Fruit fly (Drosophila melanogaster): ENCODE results near the gene CG14322.

CG14322 gene

DNA sequence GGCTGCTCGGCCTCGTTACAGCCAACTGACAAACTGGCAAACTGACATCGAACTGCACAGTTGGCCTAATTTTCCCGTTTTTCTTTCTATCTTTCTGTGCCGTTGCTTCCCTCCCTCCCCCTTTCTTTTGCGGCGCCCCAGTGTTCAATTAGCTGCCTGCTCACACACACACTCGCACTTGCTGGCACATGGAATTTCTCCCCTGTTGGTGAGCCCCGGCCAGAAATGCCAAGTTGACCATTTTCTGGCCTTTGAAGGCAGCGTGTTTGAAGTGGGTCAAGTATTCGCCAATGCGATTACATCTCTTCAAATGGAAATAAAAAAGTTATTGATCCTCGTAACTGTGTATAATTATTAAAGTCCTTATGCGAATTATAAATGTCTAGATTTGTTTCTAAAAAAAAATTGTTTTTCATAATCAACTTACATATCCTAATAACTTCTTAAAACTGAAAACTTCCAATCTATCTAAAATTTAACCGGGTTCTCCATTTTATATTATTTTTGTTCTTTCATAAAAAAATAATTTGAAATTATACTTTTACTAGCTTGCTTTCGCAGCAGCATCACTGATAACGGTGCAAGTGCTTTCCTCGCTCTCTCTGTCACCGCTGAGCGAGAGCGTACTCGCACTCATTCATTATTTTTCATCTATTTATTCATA is 33.3 kb downstream of the CG14322 start (continued):
- no peak for TF ChIP-seq HmgZ (tag; optimal IDR thresholded peaks at IDR 0.05)
- TF ChIP-seq CG15696 (tag; optimal IDR thresholded peaks at IDR 0.05): peak; percentile 17
- no peak for TF ChIP-seq Bgb (GFP tag; IDR thresholded peaks at IDR 0.05; ENCODE audit: partially characterized antibody)
- TF ChIP-seq grau (tag; optimal IDR thresholded peaks at IDR 0.05): peak; percentile 58
- no peak for TF ChIP-seq ro (GFP tag; IDR thresholded peaks at IDR 0.05)
- no peak for TF ChIP-seq CG17361 (GFP tag; IDR thresholded peaks at IDR 0.05)
- TF ChIP-seq run (tag; optimal IDR thresholded peaks at IDR 0.05): no peak
- no peak for TF ChIP-seq CG14667 (GFP tag; IDR thresholded peaks at IDR 0.05)
- peak; percentile 74 for TF ChIP-seq cg (GFP tag; optimal IDR thresholded peaks at IDR 0.05)
- TF ChIP-seq onecut (GFP tag; IDR thresholded peaks at IDR 0.05): peak; percentile 7; the same call in 1 of the 2 replicates
- TF ChIP-seq CG8944 (GFP tag; optimal IDR thresholded peaks at IDR 0.05): no peak
- TF ChIP-seq btn (GFP tag; optimal IDR thresholded peaks at IDR 0.05): no peak
- TF ChIP-seq CG9797 (GFP tag; optimal IDR thresholded peaks at IDR 0.05): no peak
- TF ChIP-seq stwl (tag; optimal IDR thresholded peaks at IDR 0.05): no peak
- peak in 1 of 2 experiments; percentile 10 for TF ChIP-seq chif (GFP tag; optimal IDR thresholded peaks at IDR 0.05)
- peak; percentile 22 for TF ChIP-seq Hsf (GFP tag; optimal IDR thresholded peaks at IDR 0.05)
- no peak for TF ChIP-seq sim (GFP tag; IDR thresholded peaks at IDR 0.05)
- no peak for TF ChIP-seq maf-S (GFP tag; optimal IDR thresholded peaks at IDR 0.05)
- no peak for TF ChIP-seq CG15514 (GFP tag; optimal IDR thresholded peaks at IDR 0.05)
- TF ChIP-seq CG11695 (GFP tag; IDR thresholded peaks at IDR 0.05): 0 out of 3 replicates have a peak, but pooled peaks have one; percentile 44
- 0 out of 2 replicates have a peak, but pooled peaks have one; percentile 10 for TF ChIP-seq CG9932 (GFP tag; IDR thresholded peaks at IDR 0.05)
- peak; percentile 40 for TF ChIP-seq lilli (GFP tag; optimal IDR thresholded peaks at IDR 0.05)
- TF ChIP-seq CG7556 (GFP tag; optimal IDR thresholded peaks at IDR 0.05): peak; percentile 80
- 0 out of 2 replicates have a peak, but pooled peaks have one; percentile 4 for TF ChIP-seq HLH3B (GFP tag; IDR thresholded peaks at IDR 0.05)
- peak; percentile 39 for TF ChIP-seq CG18619 (GFP tag; optimal IDR thresholded peaks at IDR 0.05)
- 0 out of 4 replicates have a peak, but pooled peaks have one; percentile 63 for TF ChIP-seq chinmo (GFP tag; IDR thresholded peaks at IDR 0.05; ENCODE audit: partially characterized antibody)
- no peak for TF ChIP-seq CG31365 (tag; optimal IDR thresholded peaks at IDR 0.05)
- no peak for TF ChIP-seq CG15269 (tag; optimal IDR thresholded peaks at IDR 0.05)
- peak; percentile 89 for TF ChIP-seq sens (GFP tag)
- TF ChIP-seq Camta (GFP tag; optimal IDR thresholded peaks at IDR 0.05): no peak
- no peak for TF ChIP-seq CG6791 (GFP tag; IDR thresholded peaks at IDR 0.05; ENCODE audit: partially characterized antibody)
- TF ChIP-seq CG10209 (GFP tag; optimal IDR thresholded peaks at IDR 0.05): peak; percentile 38
- peak; percentile 6 for TF ChIP-seq CG12219 (GFP tag; optimal IDR thresholded peaks at IDR 0.05)
- TF ChIP-seq CG15479 (GFP tag; optimal IDR thresholded peaks at IDR 0.05): no peak
- no peak for TF ChIP-seq repo (GFP tag; optimal IDR thresholded peaks at IDR 0.05)
- no peak for TF ChIP-seq sr (GFP tag; IDR thresholded peaks at IDR 0.05)
- no peak for TF ChIP-seq sob (GFP tag; IDR thresholded peaks at IDR 0.05)
- TF ChIP-seq pita (GFP tag; optimal IDR thresholded peaks at IDR 0.05): no peak
- TF ChIP-seq sc (optimal IDR thresholded peaks at IDR 0.05): no peak
- TF ChIP-seq sc (GFP tag; optimal IDR thresholded peaks at IDR 0.05): peak; percentile 31
- no peak for TF ChIP-seq CG6175 (GFP tag; IDR thresholded peaks at IDR 0.05)
- peak; percentile 85 for TF ChIP-seq CG18262 (tag; optimal IDR thresholded peaks at IDR 0.05)
- TF ChIP-seq CG11398 (GFP tag; optimal IDR thresholded peaks at IDR 0.05): no peak
- TF ChIP-seq CG7745 (tag; optimal IDR thresholded peaks at IDR 0.05): no peak
- TF ChIP-seq unc-4 (GFP tag; IDR thresholded peaks at IDR 0.05; ENCODE audit: partially characterized antibody): no peak
- TF ChIP-seq Atf-2 (GFP tag; optimal IDR thresholded peaks at IDR 0.05): no peak
- no peak for TF ChIP-seq CG4282 (GFP tag; optimal IDR thresholded peaks at IDR 0.05)
- no peak for TF ChIP-seq NC2β (GFP tag; optimal IDR thresholded peaks at IDR 0.05)
- TF ChIP-seq cad (GFP tag; optimal IDR thresholded peaks at IDR 0.05): no peak
- no peak for TF ChIP-seq fd3F (GFP tag; optimal IDR thresholded peaks at IDR 0.05)
